Worm (Caenorhabditis elegans): ENCODE data around the gene F57B1.1.

ce11 chrV:13185384-13185783, 10.1 kb downstream of the F57B1.1 start, which contains the start of gene sri-6:
- TF ChIP-seq ceh-13 (GFP tag; optimal IDR thresholded peaks at IDR 0.05) (no peak), flt-1 (GFP tag; IDR thresholded peaks at IDR 0.05) (no peak), F13C5.2 (tag; optimal IDR thresholded peaks at IDR 0.05) (no peak), ama-1 (optimal IDR thresholded peaks at IDR 0.05) (no peak), B0310.2 (tag; optimal IDR thresholded peaks at IDR 0.05) (no peak), hnd-1 (tag; optimal IDR thresholded peaks at IDR 0.05) (no peak), tbx-11 (GFP tag; IDR thresholded peaks at IDR 0.05) (no peak), pes-1 (GFP tag; IDR thresholded peaks at IDR 0.05) (no peak), ceh-36 (tag; optimal IDR thresholded peaks at IDR 0.05) (no peak), sea-1 (GFP tag; conservative IDR thresholded peaks at IDR 0.05) (no peak), ets-7 (tag; optimal IDR thresholded peaks at IDR 0.05) (no peak), aly-1 (tag; optimal IDR thresholded peaks at IDR 0.05) (no peak), tbx-37 (GFP tag; conservative IDR thresholded peaks at IDR 0.05) (no peak)

Measured in whole organism, early embryonic.